Fruit fly (Drosophila melanogaster) whole organism, embryonic: ENCODE results near the gene SCaMC.

ENCODE experiments used
- CG10147 ChIP-seq: fragments of 200-800 bp; sonication (Bioruptor generic); optimal IDR thresholded peaks from 2 replicates; lab custom pipeline; 2019; ENCODE audit warnings: missing biosample characterization, mild to moderate bottlenecking, missing genetic modification characterization, moderate library complexity
- CG12104 ChIP-seq: fragments of 200-800 bp; sonication (Bioruptor generic); optimal IDR thresholded peaks from 3 replicates; lab custom pipeline; 2016; ENCODE audit warnings: missing biosample characterization, missing genetic modification characterization
- CG12155 ChIP-seq: fragments of 200-800 bp; sonication (Bioruptor generic); optimal IDR thresholded peaks from 3 replicates; lab custom pipeline; 2016; ENCODE audit warnings: missing biosample characterization, missing genetic modification characterization
- CG12942 ChIP-seq: fragments of 200-800 bp; sonication (Bioruptor generic); optimal IDR thresholded peaks from 3 replicates; lab custom pipeline; 2016; ENCODE audit warnings: missing biosample characterization, missing genetic modification characterization
- CG13296 ChIP-seq: fragments of 200-800 bp; sonication (Bioruptor generic); optimal IDR thresholded peaks from 3 replicates; lab custom pipeline; 2018; ENCODE audit warnings: missing biosample characterization, mild to moderate bottlenecking, missing genetic modification characterization
- CG13624 ChIP-seq: fragments of 200-800 bp; sonication (Bioruptor generic); optimal IDR thresholded peaks from 2 replicates; lab custom pipeline; 2016; ENCODE audit warnings: missing biosample characterization, missing genetic modification characterization
- CG13894 ChIP-seq: fragments of 200-800 bp; sonication (Bioruptor generic); optimal IDR thresholded peaks from 3 replicates; lab custom pipeline; 2018; ENCODE audit warnings: missing biosample characterization, mild to moderate bottlenecking, missing genetic modification characterization, moderate library complexity
- CG16779 ChIP-seq: fragments of 200-800 bp; sonication (Bioruptor generic); IDR thresholded peaks from 2 replicates; pipeline ENCODE4 v1.3.6; 2022; ENCODE audit warnings: missing biosample characterization, missing genetic modification characterization
- CG16813 ChIP-seq: fragments of 200-800 bp; sonication (Bioruptor generic); IDR thresholded peaks from 3 replicates; pipeline ENCODE4 v1.3.6; 2022; ENCODE audit warnings: missing biosample characterization, missing genetic modification characterization; ENCODE audit not compliant: partially characterized antibody
- CG17359 ChIP-seq: fragments of 200-800 bp; sonication (Bioruptor generic); optimal IDR thresholded peaks from 3 replicates; lab custom pipeline; 2018; ENCODE audit warnings: missing biosample characterization, mild to moderate bottlenecking, missing genetic modification characterization, moderate library complexity
- CG17912 ChIP-seq: fragments of 200-800 bp; sonication (Bioruptor generic); optimal IDR thresholded peaks from 2 replicates; lab custom pipeline; 2018; ENCODE audit warnings: missing biosample characterization, mild to moderate bottlenecking, missing genetic modification characterization
- CG18011 ChIP-seq: fragments of 200-800 bp; sonication (Bioruptor generic); optimal IDR thresholded peaks from 2 replicates; lab custom pipeline; 2017; ENCODE audit warnings: missing biosample characterization, missing genetic modification characterization, mild to moderate bottlenecking, moderate library complexity, missing genotype
- CG18476 ChIP-seq: fragments of 200-800 bp; sonication (Bioruptor generic); optimal IDR thresholded peaks from 2 replicates; lab custom pipeline; 2016; ENCODE audit warnings: missing biosample characterization, mild to moderate bottlenecking, missing genetic modification characterization
- CG2120 ChIP-seq: fragments of 200-800 bp; sonication (Bioruptor generic); optimal IDR thresholded peaks from 3 replicates; lab custom pipeline; 2016; ENCODE audit warnings: missing biosample characterization, missing genetic modification characterization
- CG31224 ChIP-seq: fragments of 200-800 bp; sonication (Bioruptor generic); IDR thresholded peaks from 2 replicates; pipeline ENCODE4 v1.3.6; 2022; ENCODE audit warnings: missing biosample characterization, missing genetic modification characterization
- CG3281 ChIP-seq: fragments of 200-800 bp; sonication (Bioruptor generic); optimal IDR thresholded peaks from 3 replicates; lab custom pipeline; 2017; ENCODE audit warnings: missing biosample characterization, mild to moderate bottlenecking, missing genetic modification characterization
- CG34224 ChIP-seq: fragments of 200-800 bp; sonication (Bioruptor generic); IDR thresholded peaks from 3 replicates; pipeline ENCODE4 v1.3.6; 2022; ENCODE audit warnings: missing biosample characterization, missing genetic modification characterization; ENCODE audit not compliant: partially characterized antibody
- CG34376 ChIP-seq: fragments of 200-800 bp; sonication (Bioruptor generic); optimal IDR thresholded peaks from 2 replicates; lab custom pipeline; 2018; ENCODE audit warnings: missing biosample characterization, mild to moderate bottlenecking, missing genetic modification characterization
- CG3726 ChIP-seq: fragments of 200-800 bp; sonication (Bioruptor generic); IDR thresholded peaks from 3 replicates; pipeline ENCODE4, ENCODE4 v1.3.6; 2022; ENCODE audit warnings: missing biosample characterization, missing genetic modification characterization
- CG4282 ChIP-seq: fragments of 200-800 bp; sonication (Bioruptor generic); optimal IDR thresholded peaks from 2 replicates; lab custom pipeline; 2016; ENCODE audit warnings: missing biosample characterization, missing genetic modification characterization
- CG6765 ChIP-seq: fragments of 200-800 bp; sonication (Bioruptor generic); optimal IDR thresholded peaks from 3 replicates; lab custom pipeline; 2017; ENCODE audit warnings: missing biosample characterization, mild to moderate bottlenecking, missing genetic modification characterization
- CG7786 ChIP-seq: fragments of 200-800 bp; sonication (Bioruptor generic); optimal IDR thresholded peaks from 2 replicates; lab custom pipeline; 2016; ENCODE audit warnings: missing biosample characterization, missing genetic modification characterization
- CG7963 ChIP-seq: fragments of 200-800 bp; sonication (Bioruptor generic); IDR thresholded peaks from 3 replicates; pipeline ENCODE4 v1.3.6; 2022; ENCODE audit warnings: missing biosample characterization, missing genetic modification characterization; ENCODE audit not compliant: partially characterized antibody
- CG8089 ChIP-seq: fragments of 200-800 bp; sonication (Bioruptor generic); optimal IDR thresholded peaks from 3 replicates; lab custom pipeline; 2016; ENCODE audit warnings: missing biosample characterization, missing genetic modification characterization
- CG9437 ChIP-seq: fragments of 200-800 bp; sonication (Bioruptor generic); optimal IDR thresholded peaks from 2 replicates; lab custom pipeline; 2018; ENCODE audit warnings: missing biosample characterization, mild to moderate bottlenecking, missing genetic modification characterization
- CG9609 ChIP-seq: fragments of 200-800 bp; sonication (Bioruptor generic); optimal IDR thresholded peaks from 3 replicates; lab custom pipeline; 2016; ENCODE audit warnings: missing biosample characterization, missing genetic modification characterization
- CG9817 ChIP-seq: fragments of 200-800 bp; sonication (Bioruptor generic); optimal IDR thresholded peaks from 2 replicates; lab custom pipeline; 2018; ENCODE audit warnings: missing biosample characterization, mild to moderate bottlenecking, missing genetic modification characterization, moderate library complexity
- Dbx ChIP-seq: fragments of 200-800 bp; sonication (Bioruptor generic); IDR thresholded peaks from 3 replicates; pipeline ENCODE4 v1.3.6; 2022; ENCODE audit warnings: missing biosample characterization, missing genetic modification characterization
- Lhr ChIP-seq: fragments of 200-800 bp; sonication (Bioruptor generic); optimal IDR thresholded peaks from 3 replicates; lab custom pipeline; 2017; ENCODE audit warnings: mild to moderate bottlenecking, missing biosample characterization, missing genetic modification reagents, missing genetic modification characterization
- Lim3 ChIP-seq: fragments of 200-800 bp; sonication (Bioruptor generic); IDR thresholded peaks from 2 replicates; pipeline ENCODE4 v1.3.6; 2022; ENCODE audit warnings: missing biosample characterization, missing genetic modification characterization
- Pdp1 ChIP-seq, 2 experiments: fragments of 200-800 bp; sonication (Bioruptor generic); optimal IDR thresholded peaks; 3 replicates each; lab custom pipeline; 2016; ENCODE audit warnings: missing biosample characterization in 2 of 2, missing genetic modification characterization in 2 of 2, mild to moderate bottlenecking in 1 of 2, moderate library complexity in 1 of 2
- Scr ChIP-seq: fragments of 200-800 bp; sonication (Bioruptor generic); IDR thresholded peaks from 2 replicates; pipeline ENCODE4 v1.3.6; 2022; ENCODE audit warnings: missing biosample characterization, missing genetic modification characterization; ENCODE audit not compliant: partially characterized antibody
- al ChIP-seq: fragments of 200-800 bp; sonication (Bioruptor generic); IDR thresholded peaks from 2 replicates; pipeline ENCODE4 v1.3.6; 2022; ENCODE audit warnings: missing biosample characterization, missing genetic modification characterization
- ara ChIP-seq: fragments of 200-800 bp; sonication (Bioruptor generic); IDR thresholded peaks from 2 replicates; pipeline ENCODE4 v1.3.6; 2022; ENCODE audit warnings: missing biosample characterization, missing genetic modification characterization
- emc ChIP-seq: fragments of 200-800 bp; sonication (Bioruptor generic); optimal IDR thresholded peaks from 2 replicates; lab custom pipeline; 2016; ENCODE audit warnings: missing biosample characterization, missing genetic modification characterization
- esg ChIP-seq: fragments of 200-800 bp; sonication (Bioruptor generic); conservative IDR thresholded peaks from 2 replicates; pipeline ENCODE4 v1.3.6; 2022; ENCODE audit warnings: missing biosample characterization, missing genetic modification characterization
- eve ChIP-seq, 2 experiments: fragments of >200 bp; optimal IDR thresholded peaks; 2 replicates each; lab custom pipeline; 2017; ENCODE audit warnings: missing biosample characterization in 2 of 2, missing genetic modification characterization in 2 of 2
- gro ChIP-seq: fragments of 200-800 bp; sonication (Bioruptor generic); optimal IDR thresholded peaks from 2 replicates; lab custom pipeline; 2016; ENCODE audit warnings: missing biosample characterization, missing genetic modification characterization
- ham ChIP-seq: fragments of 200-800 bp; sonication (Bioruptor generic); IDR thresholded peaks from 2 replicates; pipeline ENCODE4 v1.3.6; 2022; ENCODE audit warnings: missing biosample characterization, missing genetic modification characterization
- jing ChIP-seq: fragments of 200-800 bp; sonication (Bioruptor generic); optimal IDR thresholded peaks from 2 replicates; lab custom pipeline; 2018; ENCODE audit warnings: missing biosample characterization, mild to moderate bottlenecking, missing genetic modification characterization
- kni ChIP-seq: fragments of 200-800 bp; sonication (Bioruptor generic); optimal IDR thresholded peaks from 3 replicates; lab custom pipeline; 2017; ENCODE audit warnings: mild to moderate bottlenecking, missing biosample characterization, missing genetic modification reagents, missing genetic modification characterization
- knrl ChIP-seq: fragments of 200-800 bp; sonication (Bioruptor generic); IDR thresholded peaks from 3 replicates; pipeline ENCODE4 v1.3.6; 2022; ENCODE audit warnings: missing biosample characterization, missing genetic modification characterization; ENCODE audit not compliant: partially characterized antibody
- nerfin-1 ChIP-seq: fragments of 200-800 bp; sonication (Bioruptor generic); optimal IDR thresholded peaks from 3 replicates; lab custom pipeline; 2019; ENCODE audit warnings: missing biosample characterization, mild to moderate bottlenecking, missing genetic modification characterization, moderate library complexity
- pb ChIP-seq: fragments of 200-800 bp; sonication (Bioruptor generic); optimal IDR thresholded peaks from 3 replicates; lab custom pipeline; 2016; ENCODE audit warnings: missing biosample characterization, missing genetic modification characterization
- pros ChIP-seq: fragments of 200-800 bp; sonication (Bioruptor generic); optimal IDR thresholded peaks from 3 replicates; lab custom pipeline; 2019; ENCODE audit warnings: missing biosample characterization, mild to moderate bottlenecking, missing genetic modification characterization, moderate library complexity
- sens ChIP-seq: fragments of 200-800 bp; sonication (Bioruptor generic); peaks from one replicate; lab custom pipeline; 2016; ENCODE audit warnings: missing biosample characterization, missing genetic modification characterization
- tap ChIP-seq: fragments of 200-800 bp; optimal IDR thresholded peaks from 3 replicates; lab custom pipeline; 2019; ENCODE audit warnings: missing biosample characterization, mild to moderate bottlenecking, missing genetic modification characterization, moderate library complexity
- tin ChIP-seq: fragments of 200-800 bp; sonication (Bioruptor generic); optimal IDR thresholded peaks from 3 replicates; lab custom pipeline; 2016; ENCODE audit warnings: missing biosample characterization, missing genetic modification characterization
- wek ChIP-seq: fragments of 200-800 bp; sonication (Bioruptor generic); optimal IDR thresholded peaks from 3 replicates; lab custom pipeline; 2018; ENCODE audit warnings: missing biosample characterization, mild to moderate bottlenecking, missing genetic modification characterization, moderate library complexity

Gene SCaMC

DNA sequence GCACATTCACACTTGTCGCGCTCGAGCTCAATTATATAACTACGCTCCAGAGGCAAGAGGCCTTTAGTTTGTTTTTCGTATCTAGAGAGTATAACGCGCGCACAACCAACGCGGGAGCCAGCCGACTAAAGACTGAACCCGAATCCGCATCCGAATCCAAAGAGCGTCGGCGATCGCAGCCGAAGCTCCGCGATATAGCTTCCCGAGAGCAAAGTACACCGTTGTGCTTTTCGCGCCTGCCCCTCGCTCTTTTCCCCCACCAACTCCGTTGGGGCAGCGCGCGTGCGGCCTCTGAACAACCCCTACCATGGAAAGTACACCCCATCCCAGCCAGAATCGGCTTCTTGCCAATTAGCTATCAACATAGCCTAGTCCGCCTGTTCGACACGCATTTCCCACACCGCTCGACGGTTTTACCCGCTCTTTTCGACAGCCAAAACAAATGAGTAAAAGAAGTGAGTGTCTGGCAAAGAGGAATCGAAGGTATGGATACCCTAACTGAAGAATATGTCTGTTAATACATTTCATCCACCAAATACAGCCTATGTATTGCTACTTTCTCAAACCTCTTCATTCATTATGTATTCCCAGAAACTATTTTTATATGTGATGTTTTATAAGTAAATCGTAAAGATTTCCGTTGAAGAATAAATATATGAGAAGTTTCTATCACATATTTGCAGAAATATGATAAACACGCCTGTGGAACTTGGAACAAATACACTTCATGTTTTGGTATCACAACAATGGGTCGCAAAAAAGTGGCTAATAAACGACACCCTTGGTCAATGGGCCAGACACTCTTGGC, 5.9 kb downstream of the SCaMC start (continued):
- no peak for TF ChIP-seq wek (GFP tag; lab: Kevin White, UChicago)
- no peak for TF ChIP-seq knrl (GFP tag; lab: Robert Waterston, UW)
- TF ChIP-seq CG9609 (GFP tag; lab: Kevin White, UChicago), result no peak
- peak; percentile 60 for TF ChIP-seq CG3281 (GFP tag; lab: Kevin White, UChicago)
- TF ChIP-seq eve (GFP tag; optimal IDR thresholded peaks at IDR 0.05; lab: Kevin White, UChicago), result no peak
- no peak for TF ChIP-seq ara (GFP tag; lab: Robert Waterston, UW)
- peak; percentile 8 for TF ChIP-seq CG6765
- peak; percentile 38 for TF ChIP-seq CG17912 (GFP tag; lab: Kevin White, UChicago)
- peak in 1 of 2 experiments; percentile 99 for TF ChIP-seq Pdp1 (GFP tag; optimal IDR thresholded peaks at IDR 0.05; lab: Kevin White, UChicago)
- no peak for TF ChIP-seq Lhr
- TF ChIP-seq al, result 0 out of 2 replicates have a peak, but pooled peaks have one; percentile 47
- TF ChIP-seq jing (GFP tag; lab: Kevin White, UChicago), result no peak
- TF ChIP-seq CG13624, result peak; percentile 30
- TF ChIP-seq CG18476 (GFP tag; lab: Kevin White, UChicago), result no peak
- TF ChIP-seq sens (GFP tag; lab: Kevin White, UChicago), result peak; percentile 79
- peak; percentile 8 for TF ChIP-seq tap (tag; lab: Kevin White, UChicago)
- no peak for TF ChIP-seq CG9437 (GFP tag; lab: Kevin White, UChicago)
- no peak for TF ChIP-seq kni
- TF ChIP-seq CG4282 (GFP tag; lab: Kevin White, UChicago), result no peak
- no peak for TF ChIP-seq CG18011
- peak; percentile 68 for TF ChIP-seq pros (GFP tag; lab: Kevin White, UChicago)
- no peak for TF ChIP-seq tin (GFP tag; lab: Kevin White, UChicago)
- TF ChIP-seq CG3726 (GFP tag; lab: Robert Waterston, UW), result no peak
- peak; percentile 16 for TF ChIP-seq CG12155 (GFP tag; lab: Kevin White, UChicago)
- peak; percentile 69 for TF ChIP-seq CG13894 (tag; lab: Kevin White, UChicago)
- TF ChIP-seq esg (GFP tag; lab: Robert Waterston, UW), result no peak
- peak; percentile 68 for TF ChIP-seq CG13296 (GFP tag; lab: Kevin White, UChicago)
- TF ChIP-seq CG16779 (GFP tag; lab: Robert Waterston, UW), result no peak
- TF ChIP-seq CG12104 (GFP tag; lab: Kevin White, UChicago), result no peak
- TF ChIP-seq Lim3, result no peak
- TF ChIP-seq CG12942 (GFP tag; lab: Kevin White, UChicago), result no peak
- no peak for TF ChIP-seq CG16813 (GFP tag; lab: Robert Waterston, UW)
- TF ChIP-seq CG10147 (GFP tag; lab: Kevin White, UChicago), result peak; percentile 38
- TF ChIP-seq CG31224 (GFP tag; lab: Robert Waterston, UW), result 0 out of 2 replicates have a peak, but pooled peaks have one; percentile 47
- peak; percentile 52 for TF ChIP-seq pb (GFP tag; lab: Kevin White, UChicago)
- no peak for TF ChIP-seq CG7963 (GFP tag; lab: Robert Waterston, UW)
- TF ChIP-seq CG8089 (GFP tag; lab: Kevin White, UChicago), result no peak
- peak; percentile 74 for TF ChIP-seq CG2120
- TF ChIP-seq gro, result peak; percentile 63
- TF ChIP-seq CG17359 (tag; lab: Kevin White, UChicago), result peak; percentile 32
- TF ChIP-seq Dbx, result peak; percentile 42; the same call in 2 of the 3 replicates
- no peak for TF ChIP-seq ham
- TF ChIP-seq CG34224 (GFP tag; lab: Robert Waterston, UW), result peak; percentile 43; the same call in 1 of the 3 replicates
- TF ChIP-seq CG9817 (tag; lab: Kevin White, UChicago), result no peak
- no peak for TF ChIP-seq nerfin-1 (tag; lab: Kevin White, UChicago)
- peak; percentile 26 for TF ChIP-seq CG7786 (GFP tag; lab: Kevin White, UChicago)
- TF ChIP-seq emc (GFP tag; lab: Kevin White, UChicago), result no peak
- TF ChIP-seq CG34376 (GFP tag; lab: Kevin White, UChicago), result peak; percentile 88
- 0 out of 2 replicates have a peak, but pooled peaks have one; percentile 11 for TF ChIP-seq Scr (GFP tag; lab: Robert Waterston, UW)
